Worm (Caenorhabditis elegans) whole organism, L4 larva: ENCODE measurements around the gene dnj-20.

Experiments used
- D1046.2 ChIP-seq: fragments of 200-800 bp; sonication (Bioruptor generic); IDR thresholded peaks from 2 replicates; pipeline ENCODE4 v1.3.6; 2022; ENCODE audit warnings: missing genetic modification characterization, missing compliant biosample characterization
- F26F4.8 ChIP-seq: fragments of 200-800 bp; sonication (Bioruptor generic); conservative IDR thresholded peaks from 2 replicates; pipeline ENCODE4 v1.3.6; 2022; ENCODE audit warnings: missing genetic modification characterization, missing compliant biosample characterization
- F44E2.7 ChIP-seq: fragments of 200-800 bp; sonication (Bioruptor generic); IDR thresholded peaks from 2 replicates; pipeline ENCODE4 v2.1.2; 2022; ENCODE audit warnings: missing genetic modification characterization, missing compliant biosample characterization
- T20F7.1 ChIP-seq: fragments of 200-800 bp; sonication (Bioruptor generic); optimal IDR thresholded peaks from 2 replicates; lab custom pipeline; 2018; ENCODE audit warnings: mild to moderate bottlenecking, missing genetic modification characterization, missing compliant biosample characterization
- Y48G9A.11 ChIP-seq: fragments of 200-800 bp; sonication (Bioruptor generic); IDR thresholded peaks from 2 replicates; pipeline ENCODE4 v1.3.6; 2022; ENCODE audit warnings: missing genetic modification reagents, missing genetic modification characterization, missing compliant biosample characterization
- ZK337.2 ChIP-seq: fragments of 200-800 bp; sonication (Bioruptor generic); IDR thresholded peaks from 2 replicates; pipeline ENCODE4 v1.3.6; 2022; ENCODE audit warnings: missing genetic modification reagents, missing genetic modification characterization, missing compliant biosample characterization
- aha-1 ChIP-seq: fragments of 150-350 bp; peaks from one replicate; lab custom pipeline; 2014; ENCODE audit warnings: missing biosample characterization, missing genetic modification characterization
- aly-2 ChIP-seq: sonication (generic microtip); optimal IDR thresholded peaks from 2 replicates; lab custom pipeline; 2018; ENCODE audit warnings: missing biosample characterization, missing genetic modification characterization
- arid-1 ChIP-seq: fragments of 200-800 bp; sonication (Bioruptor generic); conservative IDR thresholded peaks from 2 replicates; pipeline ENCODE4 v1.3.6; 2022; ENCODE audit warnings: missing genetic modification reagents, missing genetic modification characterization, missing compliant biosample characterization
- ceh-44 ChIP-seq: fragments of 200-800 bp; sonication (Bioruptor generic); IDR thresholded peaks from 2 replicates; pipeline ENCODE4 v1.3.6; 2022; ENCODE audit warnings: missing genetic modification reagents, missing genetic modification characterization, missing compliant biosample characterization
- ces-1 ChIP-seq: fragments of 150-350 bp; sonication (generic microtip); optimal IDR thresholded peaks from 4 replicates; lab custom pipeline; 2014; ENCODE audit warnings: missing biosample characterization, missing genetic modification reagents, missing genetic modification characterization
- daf-12 ChIP-seq: fragments of 150-350 bp; optimal IDR thresholded peaks from 2 replicates; lab custom pipeline; 2014; ENCODE audit warnings: missing biosample characterization, missing genetic modification reagents, missing genetic modification characterization
- duxl-1 ChIP-seq: sonication (generic microtip); optimal IDR thresholded peaks from 2 replicates; lab custom pipeline; 2016; ENCODE audit warnings: mild to moderate bottlenecking, missing genetic modification characterization, moderate library complexity, missing compliant biosample characterization; ENCODE audit not compliant: poor library complexity
- fos-1 ChIP-seq: fragments of 150-350 bp; optimal IDR thresholded peaks from 2 replicates; lab custom pipeline; 2014; ENCODE audit warnings: missing biosample characterization, missing genetic modification characterization
- hlh-30 ChIP-seq: sonication (generic microtip); optimal IDR thresholded peaks from 2 replicates; lab custom pipeline; 2017; ENCODE audit warnings: antibody characterized with exemption, mild to moderate bottlenecking, missing genetic modification characterization, missing compliant biosample characterization; ENCODE audit not compliant: insufficient read depth
- jun-1 ChIP-seq: fragments of 150-350 bp; optimal IDR thresholded peaks from 2 replicates; lab custom pipeline; 2014; ENCODE audit warnings: missing biosample characterization, missing genetic modification reagents, missing genetic modification characterization
- lim-7 ChIP-seq: fragments of 200-800 bp; sonication (Bioruptor generic); IDR thresholded peaks from 2 replicates; pipeline ENCODE4 v1.3.6; 2022; ENCODE audit warnings: missing genetic modification characterization, missing compliant biosample characterization
- lin-1 ChIP-seq: fragments of 200-800 bp; sonication (Bioruptor generic); IDR thresholded peaks from 2 replicates; pipeline ENCODE4 v1.3.6; 2022; ENCODE audit warnings: missing genetic modification reagents, missing genetic modification characterization, missing compliant biosample characterization
- lin-13 ChIP-seq: fragments of 150-350 bp; optimal IDR thresholded peaks from 2 replicates; lab custom pipeline; 2014; ENCODE audit warnings: missing biosample characterization, missing genetic modification reagents, missing genetic modification characterization
- lin-15B ChIP-seq: fragments of 150-350 bp; sonication (generic microtip); optimal IDR thresholded peaks from 3 replicates; lab custom pipeline; 2014; ENCODE audit warnings: missing biosample characterization, missing genetic modification characterization
- lin-38 ChIP-seq: fragments of 200-800 bp; sonication (Bioruptor generic); IDR thresholded peaks from 2 replicates; pipeline ENCODE4 v1.3.6; 2022; ENCODE audit warnings: missing genetic modification reagents, missing genetic modification characterization, missing compliant biosample characterization
- lsy-2 ChIP-seq, 2 experiments: fragments of 150-350 bp in 1 of 2; sonication (generic microtip) in 1 of 2; optimal IDR thresholded peaks; 2 replicates each; lab custom pipeline; 2014 to 2017; ENCODE audit warnings: missing biosample characterization in 2 of 2, missing genetic modification characterization in 2 of 2
- madf-5 ChIP-seq, 2 experiments: fragments of 200-800 bp; sonication (Bioruptor generic); IDR thresholded peaks; 2 replicates each; pipeline ENCODE4 v1.3.6; 2022; ENCODE audit warnings: missing compliant biosample characterization in 2 of 2, missing genetic modification characterization in 2 of 2
- mdl-1 ChIP-seq, 2 experiments: fragments of 150-350 bp in 1 of 2; sonication (generic microtip) in 1 of 2; optimal IDR thresholded peaks; 2 replicates each; lab custom pipeline; 2014 to 2017; ENCODE audit warnings: missing biosample characterization in 2 of 2, missing genetic modification characterization in 2 of 2
- mep-1 ChIP-seq: fragments of 150-350 bp; sonication (generic microtip); optimal IDR thresholded peaks from 3 replicates; lab custom pipeline; 2014; ENCODE audit warnings: missing biosample characterization, missing genetic modification characterization
- mxl-2 ChIP-seq: fragments of 200-800 bp; sonication (Bioruptor generic); conservative IDR thresholded peaks from 2 replicates; pipeline ENCODE4 v1.3.6; 2022; ENCODE audit warnings: missing genetic modification reagents, missing genetic modification characterization, missing compliant biosample characterization
- mxl-3 ChIP-seq: fragments of 200-800 bp; sonication (Bioruptor generic); optimal IDR thresholded peaks from 2 replicates; lab custom pipeline; 2018; ENCODE audit warnings: mild to moderate bottlenecking, missing genetic modification characterization, missing compliant biosample characterization
- nhr-25 ChIP-seq: sonication (generic microtip); optimal IDR thresholded peaks from 2 replicates; lab custom pipeline; 2017; ENCODE audit warnings: missing genetic modification characterization, mild to moderate bottlenecking, missing compliant biosample characterization, antibody characterized with exemption, moderate library complexity, borderline replicate concordance; ENCODE audit not compliant: insufficient read depth
- nhr-28 ChIP-seq: fragments of 150-350 bp; optimal IDR thresholded peaks from 2 replicates; lab custom pipeline; 2014; ENCODE audit warnings: missing biosample characterization, missing genetic modification characterization
- nhr-48 ChIP-seq: sonication (generic microtip); optimal IDR thresholded peaks from 2 replicates; lab custom pipeline; 2016; ENCODE audit warnings: mild to moderate bottlenecking, missing genetic modification characterization, missing compliant biosample characterization
- nhr-76 ChIP-seq: fragments of 150-350 bp; optimal IDR thresholded peaks from 2 replicates; lab custom pipeline; 2014; ENCODE audit warnings: missing biosample characterization, missing genetic modification characterization
- nhr-77 ChIP-seq: fragments of 150-350 bp; optimal IDR thresholded peaks from 2 replicates; lab custom pipeline; 2014; ENCODE audit warnings: missing biosample characterization, missing genetic modification characterization
- pqm-1 ChIP-seq: sonication (generic microtip); optimal IDR thresholded peaks from 2 replicates; lab custom pipeline; 2017; ENCODE audit warnings: missing biosample characterization, missing genetic modification characterization
- saeg-2 ChIP-seq: fragments of 200-800 bp; sonication (Bioruptor generic); IDR thresholded peaks from 2 replicates; pipeline ENCODE4 v1.3.6; 2022; ENCODE audit warnings: missing genetic modification reagents, missing genetic modification characterization, missing compliant biosample characterization
- set-16 ChIP-seq: fragments of 200-800 bp; sonication (Bioruptor generic); IDR thresholded peaks from 2 replicates; pipeline ENCODE4 v1.3.6; 2022; ENCODE audit warnings: missing genetic modification reagents, missing genetic modification characterization, missing compliant biosample characterization
- skn-1 ChIP-seq: fragments of 150-350 bp; optimal IDR thresholded peaks from 2 replicates; lab custom pipeline; 2014; ENCODE audit warnings: missing biosample characterization, missing genetic modification characterization
- tag-97 ChIP-seq: fragments of 200-800 bp; sonication (Bioruptor generic); IDR thresholded peaks from 2 replicates; pipeline ENCODE4 v1.3.6; 2022; ENCODE audit warnings: missing genetic modification characterization, missing compliant biosample characterization
- tra-1 ChIP-seq: fragments of 200-800 bp; sonication (Bioruptor generic); IDR thresholded peaks from 2 replicates; pipeline ENCODE4 v1.3.6; 2022; ENCODE audit warnings: missing genetic modification reagents, missing genetic modification characterization, missing compliant biosample characterization
- unc-130 ChIP-seq: sonication (generic microtip); optimal IDR thresholded peaks from 2 replicates; lab custom pipeline; 2016; ENCODE audit warnings: missing genetic modification reagents, missing genetic modification characterization, missing compliant biosample characterization
- unc-62 ChIP-seq, 3 experiments: fragments of 150-350 bp in 1 of 3; sonication (generic microtip); optimal IDR thresholded peaks in 2 of 3; peaks in 1 of 3; 1 replicate in 1 of 3; 2 replicates in 2 of 3; lab custom pipeline; 2014 to 2017; ENCODE audit warnings: missing biosample characterization in 3 of 3, missing genetic modification characterization in 3 of 3, missing genetic modification reagents in 3 of 3, missing genotype in 1 of 3
- zag-1 ChIP-seq: fragments of 150-350 bp; optimal IDR thresholded peaks from 2 replicates; lab custom pipeline; 2014; ENCODE audit warnings: missing biosample characterization, missing genetic modification characterization

Gene dnj-20

DNA sequence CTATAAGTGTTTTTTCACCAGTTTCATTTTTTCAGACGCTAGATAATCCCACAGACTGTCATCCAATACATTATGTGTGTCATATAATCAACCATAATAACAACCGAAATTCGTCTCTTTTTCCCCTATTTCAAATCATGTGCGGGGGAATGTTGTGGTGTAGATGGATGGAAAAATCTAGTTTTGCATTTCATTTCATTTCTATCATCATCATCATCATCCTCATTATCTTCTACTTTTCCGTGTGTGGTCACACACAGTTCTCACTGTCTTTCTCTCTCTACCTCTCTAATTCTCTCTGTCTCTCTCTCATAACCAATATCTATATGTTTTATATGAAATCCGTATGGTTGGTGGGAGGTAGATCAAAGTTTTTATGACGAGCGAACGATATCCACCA lies 50.6 kb downstream of the dnj-20 start:
- TF ChIP-seq pqm-1 (tag; lab: Kevin White, UChicago) (no peak), nhr-77 (tag; lab: Kevin White, UChicago) (no peak), mxl-3 (GFP tag; lab: Kevin White, UChicago) (peak; percentile 42), saeg-2 (GFP tag; lab: Robert Waterston, UW) (no peak), skn-1 (tag; lab: Kevin White, UChicago) (no peak), mdl-1 (tag; optimal IDR thresholded peaks at IDR 0.05; lab: Kevin White, UChicago) (peak in 1 of 2 experiments; percentile 8), mxl-2 (no peak), F44E2.7 (GFP tag; lab: Robert Waterston, UW) (no peak), set-16 (GFP tag; lab: Robert Waterston, UW) (no peak), lin-13 (GFP tag; lab: Kevin White, UChicago) (no peak), ceh-44 (GFP tag; lab: Robert Waterston, UW) (no peak), ces-1 (GFP tag; lab: Kevin White, UChicago) (no peak), tag-97 (GFP tag; lab: Robert Waterston, UW) (no peak), madf-5 (GFP tag; IDR thresholded peaks at IDR 0.05; lab: Robert Waterston, UW) (no peak), mep-1 (tag; lab: Kevin White, UChicago) (no peak), lin-1 (no peak), lin-38 (GFP tag; lab: Robert Waterston, UW) (no peak), aly-2 (no peak), aha-1 (tag; lab: Kevin White, UChicago) (no peak), unc-62 (GFP tag; optimal IDR thresholded peaks at IDR 0.05 in 1 of 2; lab: Kevin White, UChicago) (peak in 1 of 2 experiments; percentile 90), unc-62 (tag; optimal IDR thresholded peaks at IDR 0.05; lab: Kevin White, UChicago) (no peak), zag-1 (tag; lab: Kevin White, UChicago) (no peak), F26F4.8 (GFP tag; lab: Robert Waterston, UW) (no peak), hlh-30 (tag; lab: Kevin White, UChicago) (peak; percentile 59), T20F7.1 (GFP tag; lab: Kevin White, UChicago) (no peak), lim-7 (GFP tag; lab: Robert Waterston, UW) (no peak), nhr-76 (tag; lab: Kevin White, UChicago) (no peak), lin-15B (no peak), tra-1 (GFP tag; lab: Robert Waterston, UW) (no peak), ZK337.2 (GFP tag; lab: Robert Waterston, UW) (no peak), D1046.2 (GFP tag; lab: Robert Waterston, UW) (no peak), unc-130 (no peak), nhr-28 (tag; lab: Kevin White, UChicago) (peak; percentile 41), daf-12 (tag; lab: Kevin White, UChicago) (no peak), lsy-2 (tag; optimal IDR thresholded peaks at IDR 0.05; lab: Kevin White, UChicago) (no peak), Y48G9A.11 (GFP tag; lab: Robert Waterston, UW) (no peak), nhr-48 (no peak), jun-1 (no peak), duxl-1 (tag; lab: Kevin White, UChicago) (no peak), nhr-25 (tag; lab: Kevin White, UChicago) (no peak), arid-1 (no peak), fos-1 (no peak)
